Worm (Caenorhabditis elegans): ENCODE measurements around the gene Y80D4G.2.

The Y80D4G.2 gene

DNA sequence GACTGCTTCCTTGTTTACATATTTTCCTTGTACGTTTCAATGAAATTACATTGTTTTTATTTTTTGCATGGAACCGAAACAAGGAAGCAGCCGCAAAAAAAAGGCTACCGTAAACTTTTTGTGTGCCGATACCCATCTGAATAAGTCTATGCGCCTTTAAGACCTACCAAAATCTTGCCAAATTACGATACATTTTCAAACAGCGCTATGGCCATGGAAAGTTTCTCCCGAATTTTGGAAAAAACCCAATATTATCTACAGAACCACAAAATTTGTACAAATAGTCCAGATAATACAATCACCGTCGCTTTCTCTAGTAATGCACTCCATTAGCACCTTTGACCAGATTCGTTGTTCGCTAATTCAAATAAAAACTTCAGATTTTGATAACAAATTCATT lies 22.7 kb downstream of the Y80D4G.2 start:
- TF ChIP-seq elt-3 (tag; optimal IDR thresholded peaks at IDR 0.05): no peak
- peak; percentile 7 for TF ChIP-seq nhr-77 (tag; optimal IDR thresholded peaks at IDR 0.05)

DNA sequence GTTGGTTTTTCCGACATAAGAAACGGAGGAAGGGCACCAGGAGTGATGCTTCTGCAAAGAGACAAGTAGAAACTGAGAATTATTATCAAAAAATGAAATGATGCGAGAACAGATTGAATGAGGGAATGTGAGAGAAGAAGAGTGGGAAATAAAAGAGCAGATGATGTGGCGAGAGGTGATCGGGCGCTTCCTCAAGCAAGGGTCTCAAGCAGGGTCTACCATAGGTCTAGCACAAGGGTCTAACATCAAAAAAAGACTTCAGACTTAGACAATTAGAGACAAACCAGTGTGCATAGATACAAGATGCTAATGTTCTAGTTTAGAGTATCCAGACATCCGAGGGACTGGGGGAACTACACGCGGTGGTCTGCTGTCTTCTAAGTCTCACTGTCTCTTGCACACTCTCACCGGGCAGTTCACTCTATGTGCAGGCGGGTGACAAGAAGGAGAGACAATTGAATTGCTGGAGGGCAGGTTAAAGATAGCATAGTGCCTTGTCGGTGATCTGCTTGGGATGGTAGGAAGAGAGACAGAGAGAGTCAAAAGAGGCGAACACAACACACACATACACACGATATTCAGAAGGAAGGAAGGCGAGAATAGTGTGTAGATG lies 24.2 kb downstream of the Y80D4G.2 start, which contains the start of gene R13A5.7:
Gene R13A5.7, minus strand, starts transcription at position 51 of the 613 bp plus-strand sequence.
- TF ChIP-seq nhr-67 (tag; optimal IDR thresholded peaks at IDR 0.05): no peak
- peak; percentile 55 for TF ChIP-seq pqm-1 (tag; optimal IDR thresholded peaks at IDR 0.05)
- no peak for TF ChIP-seq ceh-9 (tag; optimal IDR thresholded peaks at IDR 0.05)
- no peak for TF ChIP-seq nhr-237 (tag; optimal IDR thresholded peaks at IDR 0.05)
- peak; percentile 4 for TF ChIP-seq ceh-82 (tag; optimal IDR thresholded peaks at IDR 0.05)
- peak; percentile 39 for TF ChIP-seq R02D3.7 (tag; optimal IDR thresholded peaks at IDR 0.05)
- TF ChIP-seq nhr-43 (tag; optimal IDR thresholded peaks at IDR 0.05; ENCODE audit: poor library complexity, severe bottlenecking): peak; percentile 72
- no peak for TF ChIP-seq nhr-28 (tag; optimal IDR thresholded peaks at IDR 0.05)
- TF ChIP-seq jun-1 (tag; optimal IDR thresholded peaks at IDR 0.05): peak; percentile 80
- TF ChIP-seq egl-5 (tag; optimal IDR thresholded peaks at IDR 0.05): peak; percentile 47
- no peak for TF ChIP-seq mml-1 (tag; optimal IDR thresholded peaks at IDR 0.05)
- TF ChIP-seq fkh-10 (GFP tag; optimal IDR thresholded peaks at IDR 0.05): no peak
- no peak for TF ChIP-seq ZK546.5 (tag; optimal IDR thresholded peaks at IDR 0.05)
- TF ChIP-seq eor-1 (tag; optimal IDR thresholded peaks at IDR 0.05): no peak
- TF ChIP-seq nhr-11 (tag; optimal IDR thresholded peaks at IDR 0.05): peak; percentile 39
- peak; percentile 71 for TF ChIP-seq ceh-28 (tag; optimal IDR thresholded peaks at IDR 0.05)
- TF ChIP-seq zag-1 (tag; optimal IDR thresholded peaks at IDR 0.05): no peak
- TF ChIP-seq pha-4 (tag; optimal IDR thresholded peaks at IDR 0.05): peak; percentile 88
- peak; percentile 64 for TF ChIP-seq unc-62 (GFP tag; optimal IDR thresholded peaks at IDR 0.05)
- TF ChIP-seq nhr-23 (tag; optimal IDR thresholded peaks at IDR 0.05): peak; percentile 76
- no peak for TF ChIP-seq fkh-2 (tag; optimal IDR thresholded peaks at IDR 0.05)
- TF ChIP-seq daf-12 (tag; optimal IDR thresholded peaks at IDR 0.05): no peak
- no peak for TF ChIP-seq nhr-12 (tag; optimal IDR thresholded peaks at IDR 0.05)
- TF ChIP-seq tbx-2 (tag; optimal IDR thresholded peaks at IDR 0.05): peak; percentile 46
- no peak for TF ChIP-seq sea-2 (GFP tag; optimal IDR thresholded peaks at IDR 0.05)
- no peak for TF ChIP-seq nhr-77 (tag; optimal IDR thresholded peaks at IDR 0.05)
- no peak for TF ChIP-seq fos-1 (tag; optimal IDR thresholded peaks at IDR 0.05)
- TF ChIP-seq snpc-4 (tag; optimal IDR thresholded peaks at IDR 0.05): peak; percentile 69
- peak; percentile 88 for TF ChIP-seq nfya-1 (tag; optimal IDR thresholded peaks at IDR 0.05; ENCODE audit: insufficient read depth)
- peak; percentile 91 for TF ChIP-seq hmg-11 (tag; optimal IDR thresholded peaks at IDR 0.05)
- no peak for TF ChIP-seq aly-2 (tag; optimal IDR thresholded peaks at IDR 0.05)
- peak; percentile 43 for TF ChIP-seq skn-1 (tag; optimal IDR thresholded peaks at IDR 0.05)
- TF ChIP-seq ceh-16 (tag; optimal IDR thresholded peaks at IDR 0.05): no peak
- peak; percentile 24 for TF ChIP-seq lsy-12 (tag; optimal IDR thresholded peaks at IDR 0.05)
- peak; percentile 50 for TF ChIP-seq lin-39 (tag; optimal IDR thresholded peaks at IDR 0.05)
- TF ChIP-seq elt-1 (tag; optimal IDR thresholded peaks at IDR 0.05): peak; percentile 20
- TF ChIP-seq mdl-1 (tag; optimal IDR thresholded peaks at IDR 0.05): peak; percentile 80
- no peak for TF ChIP-seq elt-3 (tag; optimal IDR thresholded peaks at IDR 0.05)
- TF ChIP-seq nhr-25 (tag; optimal IDR thresholded peaks at IDR 0.05): peak; percentile 48
- TF ChIP-seq unc-39 (tag; optimal IDR thresholded peaks at IDR 0.05): no peak
- TF ChIP-seq egl-27 (tag; optimal IDR thresholded peaks at IDR 0.05): peak; percentile 67
- no peak for TF ChIP-seq nhr-76 (tag; optimal IDR thresholded peaks at IDR 0.05)
- peak; percentile 48 for TF ChIP-seq lin-15B (tag; optimal IDR thresholded peaks at IDR 0.05)
- peak; percentile 77 for TF ChIP-seq elt-2 (tag; optimal IDR thresholded peaks at IDR 0.05)
- TF ChIP-seq ama-1 (optimal IDR thresholded peaks at IDR 0.05): no peak
- TF ChIP-seq ztf-11 (tag; optimal IDR thresholded peaks at IDR 0.05): no peak
